Fruit fly (Drosophila melanogaster): Measurements from ENCODE around the gene CG4020.

Gene CG4020

DNA sequence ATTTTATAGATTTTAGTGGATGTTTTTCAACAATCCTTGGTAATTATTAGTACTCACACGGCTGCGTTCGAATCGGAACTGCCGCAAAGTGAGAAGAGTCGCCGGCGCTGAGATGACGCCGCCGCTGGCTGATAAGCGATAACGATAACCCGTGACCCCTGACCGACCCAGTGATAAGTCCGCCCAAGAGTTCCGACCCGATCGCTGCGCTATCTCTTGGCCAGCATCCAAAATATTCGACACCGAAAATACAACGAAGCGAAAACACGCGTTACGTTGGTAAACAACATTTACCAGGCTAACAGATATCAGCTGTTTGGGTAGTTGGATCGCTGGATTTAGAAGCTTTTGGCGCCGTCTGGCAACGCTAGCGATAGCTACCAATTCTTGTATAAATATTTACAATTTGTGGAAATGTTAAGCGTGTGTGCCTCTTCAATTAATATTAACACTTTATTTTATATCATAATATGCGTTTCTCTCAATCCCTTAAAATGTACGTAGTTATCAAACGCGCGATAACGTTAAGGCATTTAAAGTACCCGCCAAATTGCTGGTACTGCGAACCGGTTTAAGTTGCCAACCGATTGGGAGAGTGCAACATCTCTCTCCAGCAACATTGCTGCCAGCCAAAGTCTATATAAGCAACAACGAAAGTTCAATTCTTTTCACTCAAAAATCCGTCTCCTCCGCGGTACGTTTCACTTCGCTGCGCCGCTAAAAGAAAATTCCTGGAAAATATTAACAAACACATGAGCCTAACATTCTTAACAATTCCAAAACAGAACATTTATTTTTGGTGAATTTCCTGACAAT, 11.2 kb downstream of the CG4020 start, which contains the start of the genes Shmt and CG3726:
Shmt (minus strand) TSS at position 304 of the 816 bp plus-strand sequence.
CG3726 (plus strand) TSS at position 604 of the 816 bp plus-strand sequence.
- TF ChIP-seq Pif1A (GFP tag; optimal IDR thresholded peaks at IDR 0.05): peak; percentile 17
- TF ChIP-seq D1 (tag; optimal IDR thresholded peaks at IDR 0.05): peak; percentile 81
- peak; percentile 30; the same call in 1 of the 2 replicates for TF ChIP-seq CG12605 (GFP tag; IDR thresholded peaks at IDR 0.05)
- TF ChIP-seq CG4496 (GFP tag; IDR thresholded peaks at IDR 0.05): 0 out of 3 replicates have a peak, but pooled peaks have one; percentile 5
- no peak for TF ChIP-seq CG8159 (tag; optimal IDR thresholded peaks at IDR 0.05)
- TF ChIP-seq EcR (GFP tag; optimal IDR thresholded peaks at IDR 0.05): no peak
- no peak for TF ChIP-seq CG8301 (tag; optimal IDR thresholded peaks at IDR 0.05)

DNA sequence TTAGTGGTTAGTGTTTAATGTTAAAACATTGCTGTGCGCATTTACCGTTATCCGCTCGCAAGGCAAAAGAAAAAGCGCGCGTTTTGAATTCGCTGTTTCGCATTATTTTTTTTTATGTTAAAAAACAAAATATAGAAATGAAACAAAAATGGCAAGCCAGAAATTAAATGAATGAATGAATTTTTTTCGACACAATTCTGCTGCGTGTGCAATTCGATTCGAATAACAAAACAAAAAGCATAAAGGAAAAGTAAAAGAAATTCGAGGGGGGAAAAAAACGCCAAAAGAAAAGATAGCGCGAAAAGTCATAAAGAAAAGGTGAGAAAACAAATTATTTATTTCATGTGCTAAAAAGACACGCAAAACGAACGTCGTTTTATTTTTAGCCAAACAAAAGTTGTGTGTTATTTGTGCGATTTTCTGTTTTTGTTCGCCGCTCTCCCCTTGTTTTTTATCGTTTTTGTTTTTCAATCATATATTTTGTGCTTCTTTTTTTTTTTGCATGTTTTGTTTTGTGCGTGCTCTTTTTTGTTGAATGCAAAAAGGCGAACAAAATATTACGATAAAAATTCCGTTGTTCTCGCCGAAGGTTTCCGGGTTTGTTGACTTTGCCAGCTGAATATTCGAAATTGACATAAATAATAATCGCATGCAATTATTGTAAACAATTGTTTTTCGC, 11.9 kb downstream of the CG4020 start:
- TF ChIP-seq Pif1B (GFP tag; optimal IDR thresholded peaks at IDR 0.05) (no peak), rn (GFP tag; IDR thresholded peaks at IDR 0.05) (no peak), EcR (GFP tag; optimal IDR thresholded peaks at IDR 0.05) (no peak), D1 (tag; optimal IDR thresholded peaks at IDR 0.05) (no peak), CG4496 (GFP tag; IDR thresholded peaks at IDR 0.05) (0 out of 3 replicates have a peak, but pooled peaks have one; percentile 51), CG32121 (GFP tag; IDR thresholded peaks at IDR 0.05) (peak; percentile 29; the same call in 1 of the 2 replicates), CG12605 (GFP tag; IDR thresholded peaks at IDR 0.05) (peak; percentile 38; the same call in 1 of the 2 replicates), CG10348 (GFP tag; IDR thresholded peaks at IDR 0.05) (no peak), Snoo (tag; optimal IDR thresholded peaks at IDR 0.05) (peak; percentile 12), gl (tag; optimal IDR thresholded peaks at IDR 0.05) (no peak)

DNA sequence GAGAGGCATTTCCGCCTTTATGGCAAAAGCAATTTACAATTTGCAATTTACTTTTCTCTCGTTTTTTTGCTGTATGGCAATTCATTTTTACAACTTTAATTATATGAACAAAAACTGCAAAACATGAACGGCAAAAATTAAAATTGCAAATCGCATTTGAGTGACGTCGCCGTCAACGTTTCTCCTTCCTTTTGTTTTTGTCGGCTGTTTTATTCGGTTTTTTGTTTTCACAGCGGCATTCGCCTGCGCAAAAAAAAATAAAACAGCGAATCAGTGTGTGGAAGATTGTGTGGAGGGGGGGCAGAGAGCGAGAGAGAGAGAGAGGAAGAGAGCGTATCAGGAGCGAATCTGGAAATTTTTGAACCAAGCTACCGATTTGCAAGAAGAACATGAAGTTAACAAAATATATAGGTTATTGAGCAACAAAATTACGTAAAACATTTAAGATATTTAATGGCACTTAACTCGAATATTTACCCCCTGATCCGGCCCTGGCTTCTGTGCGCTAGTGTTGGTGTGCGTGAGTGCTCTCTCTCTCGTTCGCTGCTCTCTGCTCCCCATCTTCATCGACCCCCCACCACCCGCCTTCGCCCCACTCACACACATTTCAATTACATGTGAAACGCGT, 13.1 kb downstream of the CG4020 start:
- TF ChIP-seq CG34367 (tag; optimal IDR thresholded peaks at IDR 0.05): peak; percentile 99
- TF ChIP-seq CG14655 (GFP tag; optimal IDR thresholded peaks at IDR 0.05): peak; percentile 100
- TF ChIP-seq gl (tag; optimal IDR thresholded peaks at IDR 0.05): peak; percentile 99
- TF ChIP-seq CG32121 (GFP tag; IDR thresholded peaks at IDR 0.05): peak; percentile 100
- peak; percentile 100 for TF ChIP-seq Ets98B (GFP tag; IDR thresholded peaks at IDR 0.05)
- peak; percentile 99 for TF ChIP-seq Pif1B (GFP tag; optimal IDR thresholded peaks at IDR 0.05)
- peak; percentile 98 for TF ChIP-seq CG13204 (GFP tag; optimal IDR thresholded peaks at IDR 0.05)
- peak; percentile 99 for TF ChIP-seq CG12605 (GFP tag; IDR thresholded peaks at IDR 0.05)
- TF ChIP-seq CG8159 (tag; optimal IDR thresholded peaks at IDR 0.05): peak; percentile 99
- TF ChIP-seq CG9948 (tag; optimal IDR thresholded peaks at IDR 0.05): peak; percentile 99
- TF ChIP-seq CG8301 (tag; optimal IDR thresholded peaks at IDR 0.05): peak; percentile 99
- peak; percentile 100 for TF ChIP-seq Snoo (tag; optimal IDR thresholded peaks at IDR 0.05)
- TF ChIP-seq D1 (tag; optimal IDR thresholded peaks at IDR 0.05): peak; percentile 98
- peak; percentile 99 for TF ChIP-seq rn (GFP tag; IDR thresholded peaks at IDR 0.05)
- TF ChIP-seq CG10348 (GFP tag; IDR thresholded peaks at IDR 0.05): peak; percentile 98
- TF ChIP-seq CG17806 (tag; optimal IDR thresholded peaks at IDR 0.05): peak; percentile 99
- peak; percentile 99 for TF ChIP-seq CG15710 (tag; optimal IDR thresholded peaks at IDR 0.05)
- peak; percentile 92 for TF ChIP-seq EcR (GFP tag; optimal IDR thresholded peaks at IDR 0.05)
- peak; percentile 100 for TF ChIP-seq fd96Ca (GFP tag; IDR thresholded peaks at IDR 0.05)
- TF ChIP-seq CG4496 (GFP tag; IDR thresholded peaks at IDR 0.05): peak; percentile 100
- TF ChIP-seq Pif1A (GFP tag; optimal IDR thresholded peaks at IDR 0.05): peak; percentile 99

DNA sequence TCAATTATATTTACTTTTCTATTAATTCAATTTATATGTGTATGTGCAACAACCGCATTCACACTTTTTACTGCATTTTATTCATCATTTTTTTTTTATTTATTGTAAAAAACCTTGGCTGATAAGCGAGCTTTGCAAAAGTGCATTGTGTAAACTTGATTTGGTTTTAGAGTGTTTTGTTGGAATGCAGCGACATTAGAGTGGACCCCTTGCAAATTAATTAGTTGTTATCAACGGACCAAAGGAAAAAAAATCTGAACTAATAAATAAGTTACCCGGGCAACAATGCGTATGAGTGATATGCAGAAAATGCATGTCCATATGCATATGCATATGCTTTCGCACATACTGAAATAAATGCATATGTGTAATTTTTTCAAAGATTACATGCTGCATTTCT, 15.4 kb downstream of the CG4020 start:
- TF ChIP-seq gl (tag; optimal IDR thresholded peaks at IDR 0.05) (no peak), CG14655 (GFP tag; optimal IDR thresholded peaks at IDR 0.05) (peak; percentile 17), CG8301 (tag; optimal IDR thresholded peaks at IDR 0.05) (peak; percentile 4), CG12605 (GFP tag; IDR thresholded peaks at IDR 0.05) (peak; percentile 68)

DNA sequence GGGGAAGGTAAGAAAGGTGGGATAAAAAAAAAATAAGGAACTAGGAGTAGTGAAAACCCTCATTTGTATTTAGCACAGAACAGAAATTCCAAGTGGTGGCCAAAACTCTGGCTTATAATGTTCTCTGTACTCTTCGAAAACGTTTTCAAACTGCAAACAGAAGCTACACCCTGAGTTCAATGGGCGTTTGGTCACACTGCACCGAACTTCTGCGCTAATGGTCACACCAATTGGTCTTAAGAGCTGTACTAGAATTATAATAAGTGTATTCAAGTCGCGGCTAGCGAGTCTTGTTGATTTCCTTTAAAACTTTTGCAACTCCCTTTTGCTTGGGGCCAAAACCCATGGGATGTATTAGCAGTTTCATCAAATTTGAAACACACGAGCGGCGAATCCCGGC, 16.5 kb downstream of the CG4020 start:
- no peak for TF ChIP-seq CG9948 (tag; optimal IDR thresholded peaks at IDR 0.05)
- no peak for TF ChIP-seq CG8159 (tag; optimal IDR thresholded peaks at IDR 0.05)
- no peak for TF ChIP-seq CG34367 (tag; optimal IDR thresholded peaks at IDR 0.05)
- no peak for TF ChIP-seq gl (tag; optimal IDR thresholded peaks at IDR 0.05)
- no peak for TF ChIP-seq CG17806 (tag; optimal IDR thresholded peaks at IDR 0.05)
- TF ChIP-seq CG4496 (GFP tag; IDR thresholded peaks at IDR 0.05): no peak
- TF ChIP-seq Snoo (tag; optimal IDR thresholded peaks at IDR 0.05): no peak
- no peak for TF ChIP-seq EcR (GFP tag; optimal IDR thresholded peaks at IDR 0.05)
- no peak for TF ChIP-seq CG12605 (GFP tag; IDR thresholded peaks at IDR 0.05)
- TF ChIP-seq fd96Ca (GFP tag; IDR thresholded peaks at IDR 0.05): no peak
- TF ChIP-seq D1 (tag; optimal IDR thresholded peaks at IDR 0.05): no peak
- TF ChIP-seq CG13204 (GFP tag; optimal IDR thresholded peaks at IDR 0.05): no peak
- no peak for TF ChIP-seq Pif1A (GFP tag; optimal IDR thresholded peaks at IDR 0.05)
- TF ChIP-seq rn (GFP tag; IDR thresholded peaks at IDR 0.05): no peak
- TF ChIP-seq Ets98B (GFP tag; IDR thresholded peaks at IDR 0.05): no peak
- no peak for TF ChIP-seq CG32121 (GFP tag; IDR thresholded peaks at IDR 0.05)
- TF ChIP-seq CG10348 (GFP tag; IDR thresholded peaks at IDR 0.05): no peak
- no peak for TF ChIP-seq CG8301 (tag; optimal IDR thresholded peaks at IDR 0.05)
